Worm (Caenorhabditis elegans) whole organism, early embryonic: Measurements from ENCODE around the gene C46G7.1.

Experiments used
- B0310.2 ChIP-seq: sonication (generic microtip); optimal IDR thresholded peaks from 2 replicates; lab custom pipeline; 2016; ENCODE audit warnings: mild to moderate bottlenecking, missing genetic modification characterization, missing compliant biosample characterization
- aly-1 ChIP-seq: sonication (generic microtip); optimal IDR thresholded peaks from 2 replicates; lab custom pipeline; 2016; ENCODE audit warnings: missing genetic modification characterization, missing compliant biosample characterization
- ama-1 ChIP-seq: fragments of 150-350 bp; optimal IDR thresholded peaks from 2 replicates; lab custom pipeline; 2014
- ceh-36 ChIP-seq: sonication (generic microtip); optimal IDR thresholded peaks from 2 replicates; lab custom pipeline; 2016; ENCODE audit warnings: missing genetic modification characterization, inconsistent platforms, missing compliant biosample characterization
- flt-1 ChIP-seq: fragments of 200-800 bp; sonication (Bioruptor generic); IDR thresholded peaks from 2 replicates; pipeline ENCODE4 v1.3.6; 2022; ENCODE audit warnings: missing genetic modification characterization, missing compliant biosample characterization
- hmg-4 ChIP-seq: fragments of 200-800 bp; sonication (Bioruptor generic); optimal IDR thresholded peaks from 2 replicates; lab custom pipeline; 2018; ENCODE audit warnings: mild to moderate bottlenecking, missing genetic modification characterization, missing compliant biosample characterization
- sea-1 ChIP-seq: fragments of 200-800 bp; sonication (Bioruptor generic); conservative IDR thresholded peaks from 2 replicates; pipeline ENCODE4 v1.3.6; 2022; ENCODE audit warnings: missing genetic modification characterization, missing compliant biosample characterization
- tbx-11 ChIP-seq: fragments of 200-800 bp; sonication (Bioruptor generic); IDR thresholded peaks from 2 replicates; pipeline ENCODE4 v1.3.6; 2022; ENCODE audit warnings: missing genetic modification characterization, missing compliant biosample characterization

ce11 chrIV:6005655-6006054 is 12.1 kb upstream of the C46G7.1 start:
- TF ChIP-seq tbx-11 (GFP tag; lab: Robert Waterston, UW) (no peak), flt-1 (GFP tag; lab: Robert Waterston, UW) (no peak), ama-1 (lab: Kevin White, UChicago) (no peak), hmg-4 (GFP tag; lab: Kevin White, UChicago) (no peak), B0310.2 (no peak), aly-1 (no peak), sea-1 (GFP tag; lab: Robert Waterston, UW) (no peak), ceh-36 (tag; lab: Kevin White, UChicago) (no peak)
